Fruit fly (Drosophila melanogaster) whole organism, prepupa: Measurements from ENCODE around the gene mamo.

Source experiments
- Blimp-1 ChIP-seq: fragments of 200-800 bp; sonication (Bioruptor generic); optimal IDR thresholded peaks from 3 replicates; lab custom pipeline; 2017; ENCODE audit warnings: missing biosample characterization, missing genetic modification characterization, mild to moderate bottlenecking, moderate library complexity, missing genetic modification reagents
- CG10631 ChIP-seq: fragments of 200-800 bp; sonication (Bioruptor generic); optimal IDR thresholded peaks from 2 replicates; lab custom pipeline; 2016; ENCODE audit warnings: missing biosample characterization, missing genetic modification characterization
- CG10669 ChIP-seq: fragments of 200-800 bp; sonication (Bioruptor generic); optimal IDR thresholded peaks from 3 replicates; lab custom pipeline; 2018; ENCODE audit warnings: missing biosample characterization, mild to moderate bottlenecking, missing genetic modification characterization, moderate library complexity
- CG11294 ChIP-seq: fragments of 200-800 bp; sonication (Bioruptor generic); IDR thresholded peaks from 2 replicates; pipeline ENCODE4 v1.3.6; 2022; ENCODE audit warnings: missing biosample characterization, missing genetic modification characterization
- CG11762 ChIP-seq: fragments of 200-800 bp; sonication (Bioruptor generic); optimal IDR thresholded peaks from 3 replicates; lab custom pipeline; 2016; ENCODE audit warnings: missing biosample characterization, missing genetic modification characterization; ENCODE audit not compliant: insufficient read depth
- CG11902 ChIP-seq: fragments of 200-800 bp; sonication (Bioruptor generic); optimal IDR thresholded peaks from 3 replicates; lab custom pipeline; 2016; ENCODE audit warnings: missing biosample characterization, missing genetic modification characterization
- CG15336 ChIP-seq: fragments of 200-800 bp; sonication (Bioruptor generic); IDR thresholded peaks from 2 replicates; pipeline ENCODE4 v1.3.6; 2022; ENCODE audit warnings: missing biosample characterization, missing genetic modification characterization
- CG31627 ChIP-seq: fragments of 200-800 bp; sonication (Bioruptor generic); optimal IDR thresholded peaks from 3 replicates; lab custom pipeline; 2016; ENCODE audit warnings: missing biosample characterization, missing genetic modification characterization
- CG32006 ChIP-seq: fragments of 200-800 bp; sonication (Bioruptor generic); optimal IDR thresholded peaks from 3 replicates; lab custom pipeline; 2017; ENCODE audit warnings: missing biosample characterization, mild to moderate bottlenecking, missing genetic modification characterization
- CG34406 ChIP-seq: fragments of 200-800 bp; sonication (Bioruptor generic); optimal IDR thresholded peaks from 3 replicates; lab custom pipeline; 2016; ENCODE audit warnings: missing biosample characterization, missing genetic modification characterization
- CG4318 ChIP-seq: fragments of 200-800 bp; sonication (Bioruptor generic); optimal IDR thresholded peaks from 3 replicates; lab custom pipeline; 2017; ENCODE audit warnings: missing biosample characterization, mild to moderate bottlenecking, missing genetic modification characterization
- CG6163 ChIP-seq: fragments of 200-800 bp; sonication (Bioruptor generic); IDR thresholded peaks from 3 replicates; pipeline ENCODE4 v1.3.6; 2022; ENCODE audit warnings: missing biosample characterization, missing genetic modification characterization
- CG6276 ChIP-seq: fragments of 200-800 bp; sonication (Bioruptor generic); optimal IDR thresholded peaks from 2 replicates; lab custom pipeline; 2017; ENCODE audit warnings: missing biosample characterization, mild to moderate bottlenecking, missing genetic modification characterization
- CG6792 ChIP-seq: fragments of 200-800 bp; sonication (Bioruptor generic); optimal IDR thresholded peaks from 3 replicates; lab custom pipeline; 2016; ENCODE audit warnings: missing biosample characterization, missing genetic modification characterization
- CG6808 ChIP-seq: fragments of 200-800 bp; sonication (Bioruptor generic); optimal IDR thresholded peaks from 3 replicates; lab custom pipeline; 2017; ENCODE audit warnings: missing biosample characterization, missing genetic modification characterization, mild to moderate bottlenecking, moderate library complexity, missing genetic modification reagents
- CG8119 ChIP-seq: fragments of 200-800 bp; sonication (Bioruptor generic); IDR thresholded peaks from 3 replicates; pipeline ENCODE4 v1.3.6; 2022; ENCODE audit warnings: missing biosample characterization, missing genetic modification characterization
- CG8319 ChIP-seq: fragments of 200-800 bp; sonication (Bioruptor generic); optimal IDR thresholded peaks from 3 replicates; lab custom pipeline; 2016; ENCODE audit warnings: missing biosample characterization, missing genetic modification characterization
- CG8632 ChIP-seq: fragments of 200-800 bp; sonication (Bioruptor generic); optimal IDR thresholded peaks from 3 replicates; lab custom pipeline; 2016; ENCODE audit warnings: missing biosample characterization, missing genetic modification characterization
- CG9139 ChIP-seq: fragments of 200-800 bp; sonication (Bioruptor generic); optimal IDR thresholded peaks from 3 replicates; lab custom pipeline; 2017; ENCODE audit warnings: missing biosample characterization, mild to moderate bottlenecking, missing genetic modification characterization
- Eip75B ChIP-seq: fragments of 200-800 bp; sonication (Bioruptor generic); optimal IDR thresholded peaks from 3 replicates; lab custom pipeline; 2016; ENCODE audit warnings: missing biosample characterization, missing genetic modification characterization
- Eip78C ChIP-seq: fragments of 200-800 bp; sonication (Bioruptor generic); peaks from one replicate; lab custom pipeline; 2016; ENCODE audit warnings: missing biosample characterization, missing genetic modification characterization
- Eip93F ChIP-seq: fragments of 200-800 bp; sonication (Bioruptor generic); optimal IDR thresholded peaks from 2 replicates; lab custom pipeline; 2016; ENCODE audit warnings: missing biosample characterization, mild to moderate bottlenecking, missing genetic modification characterization
- Ets21C ChIP-seq: fragments of 200-800 bp; sonication (Bioruptor generic); optimal IDR thresholded peaks from 3 replicates; lab custom pipeline; 2016; ENCODE audit warnings: missing biosample characterization, missing genetic modification characterization
- Hr38 ChIP-seq: sonication (Bioruptor generic); optimal IDR thresholded peaks from 2 replicates; lab custom pipeline; 2016; ENCODE audit warnings: missing biosample characterization, missing genetic modification characterization
- Hr39 ChIP-seq: fragments of 200-800 bp; sonication (Bioruptor generic); optimal IDR thresholded peaks from 2 replicates; lab custom pipeline; 2016; ENCODE audit warnings: missing biosample characterization, missing genetic modification characterization
- Lpt ChIP-seq: fragments of 200-800 bp; sonication (Bioruptor generic); optimal IDR thresholded peaks from 3 replicates; lab custom pipeline; 2016; ENCODE audit warnings: missing biosample characterization, missing genetic modification characterization
- OdsH ChIP-seq: fragments of 200-800 bp; sonication (Bioruptor generic); optimal IDR thresholded peaks from 3 replicates; lab custom pipeline; 2016; ENCODE audit warnings: missing biosample characterization, missing genetic modification characterization
- Sox15 ChIP-seq: fragments of 200-800 bp; sonication (Bioruptor generic); optimal IDR thresholded peaks from 3 replicates; lab custom pipeline; 2016; ENCODE audit warnings: missing biosample characterization, missing genetic modification characterization
- cyc ChIP-seq: fragments of 200-800 bp; sonication (Bioruptor generic); optimal IDR thresholded peaks from 3 replicates; lab custom pipeline; 2016; ENCODE audit warnings: missing biosample characterization, missing genetic modification characterization
- dac ChIP-seq: fragments of 200-800 bp; sonication (Bioruptor generic); optimal IDR thresholded peaks from 2 replicates; lab custom pipeline; 2017; ENCODE audit warnings: missing biosample characterization, mild to moderate bottlenecking, missing genetic modification characterization
- dsx ChIP-seq: fragments of 200-800 bp; optimal IDR thresholded peaks from 3 replicates; lab custom pipeline; 2019; ENCODE audit warnings: missing biosample characterization, mild to moderate bottlenecking, missing genetic modification characterization, moderate library complexity; ENCODE audit not compliant: poor library complexity, severe bottlenecking
- eg ChIP-seq: fragments of 200-800 bp; sonication (Bioruptor generic); IDR thresholded peaks from 3 replicates; pipeline ENCODE4 v1.3.6; 2022; ENCODE audit warnings: missing biosample characterization, missing genetic modification characterization
- esn ChIP-seq: fragments of 200-800 bp; sonication (Bioruptor generic); optimal IDR thresholded peaks from 2 replicates; lab custom pipeline; 2016; ENCODE audit warnings: missing biosample characterization, mild to moderate bottlenecking, missing genetic modification characterization, moderate library complexity
- fd59A ChIP-seq: fragments of 200-800 bp; sonication (Bioruptor generic); optimal IDR thresholded peaks from 2 replicates; lab custom pipeline; 2017; ENCODE audit warnings: missing biosample characterization, mild to moderate bottlenecking, missing genetic modification characterization, missing genetic modification reagents
- fkh ChIP-seq: fragments of 200-800 bp; sonication (Bioruptor generic); optimal IDR thresholded peaks from 3 replicates; lab custom pipeline; 2017; ENCODE audit warnings: missing biosample characterization, mild to moderate bottlenecking, missing genetic modification characterization, moderate library complexity
- lz ChIP-seq: fragments of 200-800 bp; sonication (Bioruptor generic); optimal IDR thresholded peaks from 3 replicates; lab custom pipeline; 2016; ENCODE audit warnings: missing biosample characterization, missing genetic modification characterization
- spab ChIP-seq: fragments of 200-800 bp; sonication (Bioruptor generic); optimal IDR thresholded peaks from 2 replicates; lab custom pipeline; 2017; ENCODE audit warnings: missing biosample characterization, mild to moderate bottlenecking, missing genetic modification characterization, missing genetic modification reagents
- ss ChIP-seq, 2 experiments: fragments of 200-800 bp; sonication (Bioruptor generic); optimal IDR thresholded peaks; 2 replicates in 1 of 2; 3 replicates in 1 of 2; lab custom pipeline; 2017 to 2018; ENCODE audit warnings: mild to moderate bottlenecking in 2 of 2, missing biosample characterization in 2 of 2, missing genetic modification characterization in 2 of 2, moderate library complexity in 1 of 2
- svp ChIP-seq: fragments of 200-800 bp; sonication (Bioruptor generic); peaks from one replicate; lab custom pipeline; 2016; ENCODE audit warnings: missing biosample characterization, missing genetic modification characterization
- topi ChIP-seq: fragments of 200-800 bp; sonication (Bioruptor generic); optimal IDR thresholded peaks from 3 replicates; lab custom pipeline; 2016; ENCODE audit warnings: missing biosample characterization, missing genetic modification characterization
- vri ChIP-seq: fragments of 200-800 bp; sonication (Bioruptor generic); optimal IDR thresholded peaks from 3 replicates; lab custom pipeline; 2016; ENCODE audit warnings: missing biosample characterization, mild to moderate bottlenecking, missing genetic modification characterization

mamo gene

DNA sequence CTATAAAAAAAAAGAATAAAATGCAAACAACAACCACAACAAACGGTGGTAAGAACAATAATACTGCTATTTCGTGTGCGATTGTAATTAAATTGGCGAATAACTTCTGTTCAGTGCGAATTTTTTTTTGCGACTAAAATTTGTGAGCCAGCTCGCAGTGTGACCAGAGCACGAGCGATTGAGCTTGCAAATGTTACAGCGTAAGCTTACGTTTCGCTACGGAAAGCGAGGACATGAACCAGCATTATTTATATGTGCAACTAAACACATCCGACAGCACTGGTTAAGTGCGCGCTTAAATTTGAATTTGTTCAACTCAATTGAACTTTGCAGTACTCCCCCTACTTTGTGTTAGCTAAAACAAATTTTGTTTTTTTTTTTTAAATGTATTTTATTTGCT is 144.6 kb downstream of the mamo start, which contains the start of gene AMPdeam (continued):
- TF ChIP-seq CG6163 (GFP tag; lab: Robert Waterston, UW) (no peak), CG6792 (GFP tag; lab: Kevin White, UChicago) (no peak), dsx (GFP tag; lab: Kevin White, UChicago) (no peak), CG8632 (no peak), Lpt (GFP tag; lab: Kevin White, UChicago) (no peak), Sox15 (GFP tag; lab: Kevin White, UChicago) (no peak), CG32006 (GFP tag; lab: Kevin White, UChicago) (no peak), CG11762 (GFP tag; lab: Kevin White, UChicago) (no peak), lz (peak; percentile 31), CG6808 (GFP tag; lab: Kevin White, UChicago) (no peak), CG11294 (GFP tag; lab: Robert Waterston, UW) (no peak), cyc (peak; percentile 10), Eip75B (peak; percentile 23), CG8319 (no peak)

dm6 chrX:13844317-13844886 is 145.9 kb downstream of the mamo start:
- TF ChIP-seq dac = no peak
- no peak for TF ChIP-seq Eip93F
- peak; percentile 52 to 61 for TF ChIP-seq ss (GFP tag; optimal IDR thresholded peaks at IDR 0.05; lab: Kevin White, UChicago)
- peak; percentile 37 for TF ChIP-seq lz
- TF ChIP-seq CG8632 = no peak
- 0 out of 2 replicates have a peak, but pooled peaks have one; percentile 7 for TF ChIP-seq CG15336
- TF ChIP-seq CG8319 = no peak
- TF ChIP-seq cyc = peak; percentile 12
- peak; percentile 26 for TF ChIP-seq CG31627
- TF ChIP-seq CG4318 (GFP tag; lab: Kevin White, UChicago) = no peak
- no peak for TF ChIP-seq topi (GFP tag; lab: Kevin White, UChicago)
- TF ChIP-seq Eip78C = peak; percentile 29
- TF ChIP-seq Hr39 (GFP tag; lab: Kevin White, UChicago) = peak; percentile 3
- no peak for TF ChIP-seq dsx (GFP tag; lab: Kevin White, UChicago)

dm6 chrX:13843487-13843886 is 146.8 kb downstream of the mamo start:
- TF ChIP-seq fkh (peak; percentile 35), CG6163 (GFP tag; lab: Robert Waterston, UW) (0 out of 3 replicates have a peak, but pooled peaks have one; percentile 5), CG6276 (GFP tag; lab: Kevin White, UChicago) (no peak), CG11902 (GFP tag; lab: Kevin White, UChicago) (no peak)

DNA sequence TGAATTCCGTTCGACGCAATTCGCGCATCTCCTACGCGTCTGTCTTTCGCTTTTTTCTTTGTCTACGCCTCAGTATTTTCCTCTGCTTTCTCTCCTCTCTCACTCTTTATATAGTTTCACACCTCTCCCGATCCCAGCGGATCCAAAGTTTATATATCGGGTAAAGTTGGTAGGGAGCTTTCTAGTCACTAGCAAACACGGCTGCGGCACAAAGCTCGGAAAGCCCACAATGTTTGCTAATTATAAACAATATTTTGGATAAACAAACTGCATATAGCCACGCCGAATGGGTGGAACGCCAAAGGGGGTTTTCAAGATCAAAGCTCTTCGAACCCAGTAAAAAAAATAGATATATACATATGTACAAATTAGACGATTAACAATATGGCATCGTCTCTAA is 150.3 kb downstream of the mamo start:
- TF ChIP-seq Blimp-1 (GFP tag; lab: Kevin White, UChicago) (no peak), cyc (no peak), svp (GFP tag; lab: Kevin White, UChicago) (no peak), Eip78C (peak; percentile 39), CG34406 (no peak), fkh (peak; percentile 66), eg (GFP tag; lab: Robert Waterston, UW) (peak; percentile 10; the same call in 1 of the 3 replicates), vri (GFP tag; lab: Kevin White, UChicago) (no peak), CG8119 (GFP tag; lab: Robert Waterston, UW) (0 out of 3 replicates have a peak, but pooled peaks have one; percentile 17), CG6163 (GFP tag; lab: Robert Waterston, UW) (no peak), CG8632 (no peak), CG9139 (GFP tag; lab: Kevin White, UChicago) (peak; percentile 7), CG10631 (GFP tag; lab: Kevin White, UChicago) (no peak)

- peak; percentile 91 for TF ChIP-seq topi (GFP tag; lab: Kevin White, UChicago)
- peak; percentile 75 for TF ChIP-seq fd59A (GFP tag; lab: Kevin White, UChicago)
- TF ChIP-seq esn = peak; percentile 89
- peak; percentile 86 for TF ChIP-seq vri (GFP tag; lab: Kevin White, UChicago)
- TF ChIP-seq Sox15 (GFP tag; lab: Kevin White, UChicago) = peak; percentile 84
- TF ChIP-seq CG4318 (GFP tag; lab: Kevin White, UChicago) = peak; percentile 90
- peak; percentile 76 for TF ChIP-seq spab (GFP tag; lab: Kevin White, UChicago)
- peak; percentile 96 for TF ChIP-seq eg (GFP tag; lab: Robert Waterston, UW)
- TF ChIP-seq Eip78C = peak; percentile 97
- peak; percentile 20 for TF ChIP-seq fkh
- TF ChIP-seq CG8632 = peak; percentile 84
- peak; percentile 98 for TF ChIP-seq CG32006 (GFP tag; lab: Kevin White, UChicago)
- TF ChIP-seq Hr39 (GFP tag; lab: Kevin White, UChicago) = peak; percentile 90
- peak; percentile 90 for TF ChIP-seq OdsH (GFP tag; lab: Kevin White, UChicago)
- TF ChIP-seq CG34406 = peak; percentile 90
- TF ChIP-seq Hr38 = peak; percentile 80
- peak; percentile 90 for TF ChIP-seq cyc
- TF ChIP-seq CG31627 = peak; percentile 90
- TF ChIP-seq CG10669 (GFP tag; lab: Kevin White, UChicago) = peak; percentile 85
- TF ChIP-seq CG15336 = peak; percentile 96
- TF ChIP-seq svp (GFP tag; lab: Kevin White, UChicago) = peak; percentile 92
- TF ChIP-seq Ets21C (GFP tag; lab: Kevin White, UChicago) = peak; percentile 81
Measured at dm6 chrX:13838892-13839291, 151.4 kb downstream of the mamo start.
